Fruit fly (Drosophila melanogaster): ENCODE results near the gene CG34291.

CG34291 gene

dm6 chr3R:26425681-26426080, at the start of gene CG34291:
Gene CG34291, minus strand, starts transcription at chr3R:26425781.
- TF ChIP-seq EcR (GFP tag; optimal IDR thresholded peaks at IDR 0.05) (no peak), CG8478 (optimal IDR thresholded peaks at IDR 0.05) (no peak), pan (optimal IDR thresholded peaks at IDR 0.05) (no peak), usp (GFP tag; optimal IDR thresholded peaks at IDR 0.05) (no peak), Dll (optimal IDR thresholded peaks at IDR 0.05) (no peak), psq (optimal IDR thresholded peaks at IDR 0.05) (no peak)

dm6 chr3R:26465121-26465520, 39.5 kb upstream of the CG34291 start:
- no peak for TF ChIP-seq psq (optimal IDR thresholded peaks at IDR 0.05)
- TF ChIP-seq usp (GFP tag; optimal IDR thresholded peaks at IDR 0.05), result no peak
- no peak for TF ChIP-seq Dll (optimal IDR thresholded peaks at IDR 0.05)

dm6 chr3R:26464370-26464769, 38.8 kb upstream of the CG34291 start:
- TF ChIP-seq CG8478 (optimal IDR thresholded peaks at IDR 0.05), result no peak
- TF ChIP-seq usp (GFP tag; optimal IDR thresholded peaks at IDR 0.05), result no peak
- TF ChIP-seq pan (optimal IDR thresholded peaks at IDR 0.05), result no peak
- TF ChIP-seq EcR (GFP tag; optimal IDR thresholded peaks at IDR 0.05), result no peak
- no peak for TF ChIP-seq Dll (optimal IDR thresholded peaks at IDR 0.05)
- no peak for TF ChIP-seq psq (optimal IDR thresholded peaks at IDR 0.05)

- no peak for TF ChIP-seq EcR (GFP tag; optimal IDR thresholded peaks at IDR 0.05)
Observed at dm6 chr3R:26463558-26463957, 38.0 kb upstream of the CG34291 start.

dm6 chr3R:26463146-26463545, 37.6 kb upstream of the CG34291 start:
- no peak for TF ChIP-seq Dll (optimal IDR thresholded peaks at IDR 0.05)
- TF ChIP-seq pan (optimal IDR thresholded peaks at IDR 0.05), result no peak
- no peak for TF ChIP-seq EcR (GFP tag; optimal IDR thresholded peaks at IDR 0.05)
- no peak for TF ChIP-seq psq (optimal IDR thresholded peaks at IDR 0.05)
- no peak for TF ChIP-seq usp (GFP tag; optimal IDR thresholded peaks at IDR 0.05)
- TF ChIP-seq CG8478 (optimal IDR thresholded peaks at IDR 0.05), result no peak

- TF ChIP-seq EcR (GFP tag; optimal IDR thresholded peaks at IDR 0.05), result no peak
- TF ChIP-seq Dll (optimal IDR thresholded peaks at IDR 0.05), result peak; percentile 15
Observed at dm6 chr3R:26462173-26462959, 36.8 kb upstream of the CG34291 start.

- TF ChIP-seq CG8478 (optimal IDR thresholded peaks at IDR 0.05), result no peak
- no peak for TF ChIP-seq EcR (GFP tag; optimal IDR thresholded peaks at IDR 0.05)
- TF ChIP-seq Dll (optimal IDR thresholded peaks at IDR 0.05), result no peak
- no peak for TF ChIP-seq psq (optimal IDR thresholded peaks at IDR 0.05)
- TF ChIP-seq usp (GFP tag; optimal IDR thresholded peaks at IDR 0.05), result no peak
- TF ChIP-seq pan (optimal IDR thresholded peaks at IDR 0.05), result no peak
Observed at dm6 chr3R:26461226-26461805, 35.7 kb upstream of the CG34291 start, which contains the start of gene CG5455. Gene CG5455, plus strand, starts transcription at chr3R:26461527.

dm6 chr3R:26457949-26458348, 32.4 kb upstream of the CG34291 start, which contains the start of gene CG14238:
Gene CG14238, plus strand, starts transcription at chr3R:26458249.
- TF ChIP-seq usp (GFP tag; optimal IDR thresholded peaks at IDR 0.05), result no peak
- no peak for TF ChIP-seq CG8478 (optimal IDR thresholded peaks at IDR 0.05)
- TF ChIP-seq Dll (optimal IDR thresholded peaks at IDR 0.05), result no peak
- no peak for TF ChIP-seq pan (optimal IDR thresholded peaks at IDR 0.05)
- no peak for TF ChIP-seq EcR (GFP tag; optimal IDR thresholded peaks at IDR 0.05)
- no peak for TF ChIP-seq psq (optimal IDR thresholded peaks at IDR 0.05)

- no peak for TF ChIP-seq pan (optimal IDR thresholded peaks at IDR 0.05)
- TF ChIP-seq EcR (GFP tag; optimal IDR thresholded peaks at IDR 0.05), result no peak
- TF ChIP-seq CG8478 (optimal IDR thresholded peaks at IDR 0.05), result no peak
- TF ChIP-seq usp (GFP tag; optimal IDR thresholded peaks at IDR 0.05), result no peak
- no peak for TF ChIP-seq Dll (optimal IDR thresholded peaks at IDR 0.05)
- TF ChIP-seq psq (optimal IDR thresholded peaks at IDR 0.05), result no peak
Observed at dm6 chr3R:26456577-26456976, 31.0 kb upstream of the CG34291 start, which contains the start of gene CG14237. Gene CG14237, plus strand, starts transcription at chr3R:26456877.

- TF ChIP-seq Dll (optimal IDR thresholded peaks at IDR 0.05), result no peak
- no peak for TF ChIP-seq usp (GFP tag; optimal IDR thresholded peaks at IDR 0.05)
- no peak for TF ChIP-seq CG8478 (optimal IDR thresholded peaks at IDR 0.05)
- TF ChIP-seq psq (optimal IDR thresholded peaks at IDR 0.05), result no peak
- no peak for TF ChIP-seq EcR (GFP tag; optimal IDR thresholded peaks at IDR 0.05)
- TF ChIP-seq pan (optimal IDR thresholded peaks at IDR 0.05), result no peak
Observed at dm6 chr3R:26455838-26456237, 30.3 kb upstream of the CG34291 start, which contains the start of gene Pdf. Gene Pdf, minus strand, starts transcription at chr3R:26456141.

dm6 chr3R:26454494-26454893, 28.9 kb upstream of the CG34291 start, which contains the start of gene CG43117:
Gene CG43117, plus strand, starts transcription at chr3R:26454794.
- TF ChIP-seq Dll (optimal IDR thresholded peaks at IDR 0.05), result no peak
- TF ChIP-seq CG8478 (optimal IDR thresholded peaks at IDR 0.05), result no peak
- no peak for TF ChIP-seq psq (optimal IDR thresholded peaks at IDR 0.05)
- no peak for TF ChIP-seq usp (GFP tag; optimal IDR thresholded peaks at IDR 0.05)

dm6 chr3R:26452345-26452744, 26.8 kb upstream of the CG34291 start, which contains the start of gene CG5447:
Gene CG5447, plus strand, starts transcription at chr3R:26452534.
- TF ChIP-seq Dll (optimal IDR thresholded peaks at IDR 0.05) (no peak), CG8478 (optimal IDR thresholded peaks at IDR 0.05) (no peak), pan (optimal IDR thresholded peaks at IDR 0.05) (no peak), EcR (GFP tag; optimal IDR thresholded peaks at IDR 0.05) (no peak), usp (GFP tag; optimal IDR thresholded peaks at IDR 0.05) (no peak), psq (optimal IDR thresholded peaks at IDR 0.05) (no peak)

All from whole organism.